Fruit fly (Drosophila melanogaster) whole organism, embryonic: ENCODE measurements around the gene bab1.

Experiments
- B-H2 ChIP-seq: fragments of 200-800 bp; sonication (Bioruptor generic); optimal IDR thresholded peaks from 2 replicates; lab custom pipeline; 2018; ENCODE audit warnings: missing biosample characterization, mild to moderate bottlenecking, missing genetic modification characterization
- CG10431 ChIP-seq: fragments of 200-800 bp; sonication (Bioruptor generic); optimal IDR thresholded peaks from 3 replicates; lab custom pipeline; 2018; ENCODE audit warnings: missing biosample characterization, mild to moderate bottlenecking, missing genetic modification characterization
- CG10543 ChIP-seq: fragments of 200-800 bp; sonication (Bioruptor generic); optimal IDR thresholded peaks from 3 replicates; lab custom pipeline; 2017; ENCODE audit warnings: missing biosample characterization, mild to moderate bottlenecking, missing genetic modification characterization, moderate library complexity
- CG11398 ChIP-seq: fragments of 200-800 bp; sonication (Bioruptor generic); optimal IDR thresholded peaks from 2 replicates; lab custom pipeline; 2016; ENCODE audit warnings: missing biosample characterization, missing genetic modification characterization
- CG12391 ChIP-seq: fragments of 200-800 bp; sonication (Bioruptor generic); optimal IDR thresholded peaks from 3 replicates; lab custom pipeline; 2018; ENCODE audit warnings: missing biosample characterization, mild to moderate bottlenecking, missing genetic modification characterization, moderate library complexity
- CG15601 ChIP-seq: fragments of 200-800 bp; sonication (Bioruptor generic); optimal IDR thresholded peaks from 3 replicates; lab custom pipeline; 2019; ENCODE audit warnings: missing biosample characterization, mild to moderate bottlenecking, missing genetic modification characterization, moderate library complexity
- CG16863 ChIP-seq: fragments of 200-800 bp; sonication (Bioruptor generic); optimal IDR thresholded peaks from 3 replicates; lab custom pipeline; 2016; ENCODE audit warnings: missing biosample characterization, missing genetic modification characterization
- CG17568 ChIP-seq: fragments of 200-800 bp; sonication (Bioruptor generic); optimal IDR thresholded peaks from 2 replicates; lab custom pipeline; 2018; ENCODE audit warnings: missing biosample characterization, mild to moderate bottlenecking, missing genetic modification characterization, moderate library complexity
- CG2129 ChIP-seq: fragments of 200-800 bp; sonication (Bioruptor generic); IDR thresholded peaks from 2 replicates; pipeline ENCODE4 v1.3.6; 2022; ENCODE audit warnings: missing biosample characterization, missing genetic modification characterization; ENCODE audit not compliant: partially characterized antibody
- CG2202 ChIP-seq: fragments of 200-800 bp; sonication (Bioruptor generic); optimal IDR thresholded peaks from 2 replicates; lab custom pipeline; 2018; ENCODE audit warnings: missing biosample characterization, mild to moderate bottlenecking, missing genetic modification characterization
- CG2712 ChIP-seq: fragments of 200-800 bp; optimal IDR thresholded peaks from 3 replicates; lab custom pipeline; 2019; ENCODE audit warnings: missing biosample characterization, mild to moderate bottlenecking, missing genetic modification characterization, moderate library complexity
- CG3065 ChIP-seq: fragments of 200-800 bp; sonication (Bioruptor generic); optimal IDR thresholded peaks from 2 replicates; lab custom pipeline; 2016; ENCODE audit warnings: missing biosample characterization, missing genetic modification characterization
- CG31388 ChIP-seq: fragments of 200-800 bp; sonication (Bioruptor generic); optimal IDR thresholded peaks from 2 replicates; lab custom pipeline; 2016; ENCODE audit warnings: missing biosample characterization, missing genetic modification characterization
- CG32767 ChIP-seq: fragments of 200-800 bp; sonication (Bioruptor generic); IDR thresholded peaks from 2 replicates; pipeline ENCODE4 v1.3.6; 2022; ENCODE audit warnings: missing biosample characterization, missing genetic modification characterization
- CG34224 ChIP-seq: fragments of 200-800 bp; sonication (Bioruptor generic); IDR thresholded peaks from 3 replicates; pipeline ENCODE4 v1.3.6; 2022; ENCODE audit warnings: missing biosample characterization, missing genetic modification characterization; ENCODE audit not compliant: partially characterized antibody
- CG3847 ChIP-seq: fragments of 200-800 bp; sonication (Bioruptor generic); IDR thresholded peaks from 2 replicates; pipeline ENCODE4 v1.3.6; 2022; ENCODE audit warnings: missing biosample characterization, missing genetic modification characterization
- CG6654 ChIP-seq: fragments of 200-800 bp; sonication (Bioruptor generic); optimal IDR thresholded peaks from 2 replicates; lab custom pipeline; 2017; ENCODE audit warnings: missing biosample characterization, mild to moderate bottlenecking, missing genetic modification characterization
- CG8478 ChIP-seq: fragments of >200 bp; optimal IDR thresholded peaks from 2 replicates; lab custom pipeline; 2018
- CG9215 ChIP-seq: fragments of 200-800 bp; sonication (Bioruptor generic); IDR thresholded peaks from 2 replicates; pipeline ENCODE4 v1.3.6; 2022; ENCODE audit warnings: missing biosample characterization, missing genetic modification characterization
- CoRest ChIP-seq: fragments of 200-800 bp; sonication (Bioruptor generic); optimal IDR thresholded peaks from 3 replicates; lab custom pipeline; 2018; ENCODE audit warnings: missing biosample characterization, mild to moderate bottlenecking, missing genetic modification characterization, moderate library complexity
- Doc3 ChIP-seq: fragments of 200-800 bp; sonication (Bioruptor generic); IDR thresholded peaks from 3 replicates; pipeline ENCODE4 v1.3.6; 2022; ENCODE audit warnings: missing biosample characterization, missing genetic modification characterization; ENCODE audit not compliant: partially characterized antibody
- Hr51 ChIP-seq, 2 experiments: fragments of 200-800 bp; sonication (Bioruptor generic); optimal IDR thresholded peaks; 2 replicates in 1 of 2; 3 replicates in 1 of 2; lab custom pipeline; 2016 to 2018; ENCODE audit warnings: missing biosample characterization in 2 of 2, missing genetic modification characterization in 2 of 2, mild to moderate bottlenecking in 1 of 2, moderate library complexity in 1 of 2
- Hsf ChIP-seq: fragments of 200-800 bp; sonication (Bioruptor generic); optimal IDR thresholded peaks from 3 replicates; lab custom pipeline; 2016; ENCODE audit warnings: missing biosample characterization, missing genetic modification characterization
- Jarid2 ChIP-seq: fragments of 200-800 bp; sonication (Bioruptor generic); optimal IDR thresholded peaks from 3 replicates; lab custom pipeline; 2017; ENCODE audit warnings: mild to moderate bottlenecking, missing biosample characterization, missing genetic modification reagents, missing genetic modification characterization
- MESR4 ChIP-seq: fragments of 200-800 bp; sonication (Bioruptor generic); optimal IDR thresholded peaks from 2 replicates; lab custom pipeline; 2018; ENCODE audit warnings: missing biosample characterization, mild to moderate bottlenecking, missing genetic modification characterization, moderate library complexity
- Mad ChIP-seq: fragments of 200-800 bp; sonication (Bioruptor generic); optimal IDR thresholded peaks from 2 replicates; lab custom pipeline; 2016; ENCODE audit warnings: missing biosample characterization, missing genetic modification characterization
- Med ChIP-seq: fragments of 200-800 bp; sonication (Bioruptor generic); peaks from one replicate; lab custom pipeline; 2016; ENCODE audit warnings: missing biosample characterization, missing genetic modification characterization, mild to moderate bottlenecking, inconsistent platforms, moderate library complexity
- NC2α ChIP-seq: fragments of 200-800 bp; sonication (Bioruptor generic); optimal IDR thresholded peaks from 2 replicates; lab custom pipeline; 2016; ENCODE audit warnings: missing biosample characterization, missing genetic modification characterization
- NC2β ChIP-seq: fragments of 200-800 bp; sonication (Bioruptor generic); optimal IDR thresholded peaks from 2 replicates; lab custom pipeline; 2016; ENCODE audit warnings: missing biosample characterization, missing genetic modification characterization
- TFAM ChIP-seq: fragments of 200-800 bp; sonication (Bioruptor generic); optimal IDR thresholded peaks from 2 replicates; lab custom pipeline; 2017; ENCODE audit warnings: missing biosample characterization, missing genetic modification characterization, inconsistent platforms
- Xbp1 ChIP-seq: fragments of 200-800 bp; sonication (Bioruptor generic); optimal IDR thresholded peaks from 3 replicates; lab custom pipeline; 2016; ENCODE audit warnings: missing biosample characterization, mild to moderate bottlenecking, missing genetic modification characterization
- YL-1 ChIP-seq: fragments of 200-800 bp; sonication (Bioruptor generic); optimal IDR thresholded peaks from 3 replicates; lab custom pipeline; 2017; ENCODE audit warnings: missing biosample characterization, mild to moderate bottlenecking, missing genetic modification characterization
- al ChIP-seq: fragments of 200-800 bp; sonication (Bioruptor generic); IDR thresholded peaks from 2 replicates; pipeline ENCODE4 v1.3.6; 2022; ENCODE audit warnings: missing biosample characterization, missing genetic modification characterization
- bbx ChIP-seq: fragments of 200-800 bp; sonication (Bioruptor generic); IDR thresholded peaks from 2 replicates; pipeline ENCODE4 v1.3.6; 2022; ENCODE audit warnings: missing biosample characterization, missing genetic modification characterization; ENCODE audit not compliant: partially characterized antibody
- cato ChIP-seq: fragments of 200-800 bp; sonication (Bioruptor generic); optimal IDR thresholded peaks from 2 replicates; lab custom pipeline; 2016; ENCODE audit warnings: missing biosample characterization, missing genetic modification characterization, borderline replicate concordance
- da ChIP-seq: fragments of 200-800 bp; sonication (Bioruptor generic); optimal IDR thresholded peaks from 2 replicates; lab custom pipeline; 2016; ENCODE audit warnings: missing biosample characterization, missing genetic modification characterization
- dm ChIP-seq: fragments of 200-800 bp; sonication (Bioruptor generic); optimal IDR thresholded peaks from 3 replicates; lab custom pipeline; 2016; ENCODE audit warnings: missing biosample characterization, missing genetic modification characterization
- dpn ChIP-seq, 2 experiments: fragments of 200-800 bp; sonication (Bioruptor generic); optimal IDR thresholded peaks; 3 replicates each; lab custom pipeline; 2016; ENCODE audit warnings: missing biosample characterization in 2 of 2, missing genetic modification characterization in 2 of 2
- fd96Cb ChIP-seq: fragments of 200-800 bp; sonication (Bioruptor generic); optimal IDR thresholded peaks from 2 replicates; lab custom pipeline; 2018; ENCODE audit warnings: missing biosample characterization, mild to moderate bottlenecking, missing genetic modification characterization, moderate library complexity
- jing ChIP-seq: fragments of 200-800 bp; sonication (Bioruptor generic); optimal IDR thresholded peaks from 2 replicates; lab custom pipeline; 2018; ENCODE audit warnings: missing biosample characterization, mild to moderate bottlenecking, missing genetic modification characterization
- lab ChIP-seq: fragments of 200-800 bp; sonication (Bioruptor generic); optimal IDR thresholded peaks from 3 replicates; lab custom pipeline; 2017; ENCODE audit warnings: missing biosample characterization, missing genetic modification characterization, mild to moderate bottlenecking, moderate library complexity, missing genetic modification reagents
- nmo ChIP-seq: fragments of 200-800 bp; sonication (Bioruptor generic); optimal IDR thresholded peaks from 2 replicates; lab custom pipeline; 2018; ENCODE audit warnings: missing biosample characterization, mild to moderate bottlenecking, missing genetic modification characterization, moderate library complexity
- prd ChIP-seq, 3 experiments: fragments of >200 bp in 2 of 3; fragments of 200-800 bp in 1 of 3; sonication (Bioruptor generic) in 1 of 3; optimal IDR thresholded peaks in 2 of 3; IDR thresholded peaks in 1 of 3; 2 replicates in 2 of 3; 3 replicates in 1 of 3; pipeline versions ENCODE4 v1.3.6 to Lab custom; 2017 to 2022; ENCODE audit warnings: missing biosample characterization in 1 of 3, missing genetic modification characterization in 1 of 3
- psq ChIP-seq: fragments of 200-800 bp; sonication (Bioruptor generic); optimal IDR thresholded peaks from 2 replicates; lab custom pipeline; 2017; ENCODE audit warnings: missing biosample characterization, missing genetic modification characterization
- run ChIP-seq: fragments of 200-800 bp; sonication (Bioruptor generic); optimal IDR thresholded peaks from 3 replicates; lab custom pipeline; 2018; ENCODE audit warnings: missing biosample characterization, mild to moderate bottlenecking, missing genetic modification characterization
- seq ChIP-seq: fragments of 200-800 bp; sonication (Bioruptor generic); IDR thresholded peaks from 2 replicates; pipeline ENCODE4 v1.3.6; 2022; ENCODE audit warnings: missing biosample characterization, missing genetic modification characterization
- shn ChIP-seq: fragments of 200-800 bp; sonication (Bioruptor generic); optimal IDR thresholded peaks from 3 replicates; lab custom pipeline; 2016; ENCODE audit warnings: missing biosample characterization, missing genetic modification characterization
- sisA ChIP-seq: fragments of 200-800 bp; sonication (Bioruptor generic); IDR thresholded peaks from 2 replicates; pipeline ENCODE4 v1.3.6; 2022; ENCODE audit warnings: missing biosample characterization, missing genetic modification characterization
- sna ChIP-seq: fragments of 200-800 bp; sonication (Bioruptor generic); IDR thresholded peaks from 2 replicates; pipeline ENCODE4 v1.3.6; 2022; ENCODE audit warnings: missing biosample characterization, missing genetic modification characterization; ENCODE audit not compliant: partially characterized antibody
- z ChIP-seq: fragments of 200-800 bp; sonication (Bioruptor generic); IDR thresholded peaks from 3 replicates; pipeline ENCODE4 v1.3.6; 2022; ENCODE audit warnings: missing biosample characterization, missing genetic modification characterization

bab1 gene

dm6 chr3L:1032569-1032968 is 68.3 kb downstream of the bab1 start (continued):
- TF ChIP-seq z (GFP tag; lab: Robert Waterston, UW) (no peak), Mad (GFP tag; lab: Kevin White, UChicago) (peak; percentile 37), Hsf (GFP tag; lab: Kevin White, UChicago) (peak; percentile 75), bbx (GFP tag; lab: Robert Waterston, UW) (no peak), CG32767 (GFP tag; lab: Robert Waterston, UW) (peak; percentile 69), dm (GFP tag; lab: Kevin White, UChicago) (no peak), prd (optimal IDR thresholded peaks at IDR 0.05; lab: Kevin White, UChicago) (no peak), prd (GFP tag; IDR thresholded peaks at IDR 0.05; lab: Robert Waterston, UW) (peak; percentile 91), CG12391 (tag; lab: Kevin White, UChicago) (peak; percentile 76), Med (peak; percentile 90), psq (GFP tag; lab: Kevin White, UChicago) (no peak), da (peak; percentile 46), TFAM (GFP tag; lab: Kevin White, UChicago) (peak; percentile 17), CG3065 (no peak), CG8478 (lab: Kevin White, UChicago) (no peak), NC2β (GFP tag; lab: Kevin White, UChicago) (peak; percentile 75), lab (peak; percentile 74), sisA (peak; percentile 89), shn (GFP tag; lab: Kevin White, UChicago) (peak; percentile 37), CG11398 (no peak), CG6654 (GFP tag; lab: Kevin White, UChicago) (peak; percentile 37), CG15601 (tag; lab: Kevin White, UChicago) (peak; percentile 72), nmo (GFP tag; lab: Kevin White, UChicago) (peak; percentile 81), YL-1 (GFP tag; lab: Kevin White, UChicago) (peak; percentile 26), jing (GFP tag; lab: Kevin White, UChicago) (peak; percentile 76), CG10543 (GFP tag; lab: Kevin White, UChicago) (no peak), Xbp1 (GFP tag; lab: Kevin White, UChicago) (peak; percentile 83), CG17568 (peak; percentile 63), CG2712 (peak; percentile 81), CG31388 (peak; percentile 3), fd96Cb (tag; lab: Kevin White, UChicago) (peak; percentile 73), Hr51 (GFP tag; optimal IDR thresholded peaks at IDR 0.05; lab: Kevin White, UChicago) (peak; percentile 24 to 72), CG2129 (no peak), dpn (GFP tag; optimal IDR thresholded peaks at IDR 0.05; lab: Kevin White, UChicago) (peak; percentile 59 to 76), seq (GFP tag; lab: Robert Waterston, UW) (peak; percentile 52; the same call in 1 of the 2 replicates), sna (no peak), al (GFP tag; lab: Robert Waterston, UW) (no peak), CG34224 (GFP tag; lab: Robert Waterston, UW) (no peak), CG16863 (GFP tag; lab: Kevin White, UChicago) (peak; percentile 76), NC2α (peak; percentile 43), cato (GFP tag; lab: Kevin White, UChicago) (peak; percentile 69), Doc3 (GFP tag; lab: Robert Waterston, UW) (no peak), CG2202 (peak; percentile 23), CG9215 (GFP tag; lab: Robert Waterston, UW) (peak; percentile 32; the same call in 1 of the 2 replicates), run (tag; lab: Kevin White, UChicago) (no peak), CG3847 (GFP tag; lab: Robert Waterston, UW) (peak; percentile 41), B-H2 (GFP tag; lab: Kevin White, UChicago) (no peak), Jarid2 (GFP tag; lab: Kevin White, UChicago) (peak; percentile 16), CoRest (tag; lab: Kevin White, UChicago) (peak; percentile 67), CG10431 (GFP tag; lab: Kevin White, UChicago) (peak; percentile 46), MESR4 (GFP tag; lab: Kevin White, UChicago) (peak; percentile 2)
